In the genomic region with DNA sequence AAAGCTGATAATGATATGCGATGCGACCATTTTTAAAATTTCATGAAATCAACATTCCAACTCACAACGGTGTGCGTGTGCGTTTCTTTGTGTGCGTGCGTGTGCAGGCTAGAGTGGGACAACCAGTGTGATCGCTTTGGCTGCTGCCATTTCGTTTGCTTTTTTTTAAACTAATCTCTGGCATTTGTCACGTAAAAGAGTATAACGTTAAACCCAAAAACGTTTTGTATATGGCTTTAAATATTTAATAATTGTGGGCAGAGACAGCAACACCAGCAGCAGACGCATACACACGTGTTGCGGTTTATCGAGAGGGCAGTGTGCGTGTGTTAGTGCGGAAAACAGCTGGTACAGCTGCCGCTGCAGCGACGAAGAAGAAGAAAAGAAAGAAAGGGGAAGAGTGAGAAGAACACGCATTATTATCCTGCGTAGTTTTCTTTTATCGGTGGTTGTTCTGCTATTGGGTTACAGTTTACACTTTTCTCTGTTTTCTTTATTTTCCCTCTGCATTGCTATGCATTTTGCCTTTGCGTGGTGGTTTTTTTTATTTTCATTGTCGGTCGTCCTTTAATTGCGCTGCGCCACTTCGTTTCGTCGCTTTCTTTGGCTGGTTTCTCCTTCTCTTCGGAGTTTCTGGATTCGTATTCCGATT, we compare ENCODE assay signal across 6 fruit fly cellular contexts.
A peak's percentile ranks its signal among the peaks of the same experiment; 100 is the strongest.
TF ChIP-seq lines count a peak whose summit lies in the region.

No protein-coding gene starts in this region.

- TF ChIP-seq CTCF in whole organism, embryonic (GFP tag; optimal IDR thresholded peaks at IDR 0.05; lab: Kevin White, UChicago), result no peak

TF ChIP-seq in whole organism, 6 proteins besides CTCF, POLR2A, EP300 and RAD21:
- TF ChIP-seq pan (optimal IDR thresholded peaks at IDR 0.05; lab: Kevin White, UChicago) (no peak), CG8478 (optimal IDR thresholded peaks at IDR 0.05; lab: Kevin White, UChicago) (peak; percentile 79)

TF ChIP-seq in whole organism, adult, 20 proteins besides CTCF, POLR2A, EP300 and RAD21 (continues in another document):
- TF ChIP-seq CG33017 (tag; optimal IDR thresholded peaks at IDR 0.05; lab: Kevin White, UChicago) (no peak), CG12768 (GFP tag; optimal IDR thresholded peaks at IDR 0.05; lab: Kevin White, UChicago) (no peak), Clk (GFP tag; optimal IDR thresholded peaks at IDR 0.05; lab: Kevin White, UChicago) (no peak), pad (GFP tag; optimal IDR thresholded peaks at IDR 0.05; lab: Kevin White, UChicago) (peak; percentile 68), CG5204 (GFP tag; optimal IDR thresholded peaks at IDR 0.05; lab: Kevin White, UChicago) (no peak), kay (GFP tag; lab: Kevin White, UChicago; ENCODE audit: borderline replicate concordance) (no peak), cic (GFP tag; optimal IDR thresholded peaks at IDR 0.05; lab: Kevin White, UChicago) (peak; percentile 9), CG7045 (GFP tag; optimal IDR thresholded peaks at IDR 0.05; lab: Kevin White, UChicago) (no peak), Hr96 (GFP tag; optimal IDR thresholded peaks at IDR 0.05; lab: Kevin White, UChicago) (no peak), ovo (GFP tag; optimal IDR thresholded peaks at IDR 0.05; lab: Kevin White, UChicago) (no peak), cnc (optimal IDR thresholded peaks at IDR 0.05; lab: Kevin White, UChicago) (no peak), Mnt (GFP tag; optimal IDR thresholded peaks at IDR 0.05; lab: Kevin White, UChicago) (peak; percentile 91), CG7101 (tag; optimal IDR thresholded peaks at IDR 0.05; lab: Kevin White, UChicago) (peak; percentile 14), CG14711 (tag; optimal IDR thresholded peaks at IDR 0.05; lab: Kevin White, UChicago) (no peak), CG11617 (GFP tag; optimal IDR thresholded peaks at IDR 0.05; lab: Kevin White, UChicago) (peak; percentile 52), CG1620 (GFP tag; optimal IDR thresholded peaks at IDR 0.05; lab: Kevin White, UChicago) (no peak), Crg-1 (GFP tag; optimal IDR thresholded peaks at IDR 0.05; lab: Kevin White, UChicago) (no peak)

TF ChIP-seq in whole organism, embryonic, 481 proteins besides CTCF, POLR2A, EP300 and RAD21 (continues in another document):
- TF ChIP-seq sug (tag; optimal IDR thresholded peaks at IDR 0.05; lab: Kevin White, UChicago) (peak; percentile 1), sd (tag; optimal IDR thresholded peaks at IDR 0.05; lab: Kevin White, UChicago) (peak; percentile 99), CG18599 (GFP tag; optimal IDR thresholded peaks at IDR 0.05; lab: Kevin White, UChicago) (no peak), CG13287 (GFP tag; IDR thresholded peaks at IDR 0.05; lab: Robert Waterston, UW; ENCODE audit: partially characterized antibody) (peak; percentile 21; the same call in 1 of the 2 replicates), pum (GFP tag; optimal IDR thresholded peaks at IDR 0.05; lab: Kevin White, UChicago) (no peak), phol (tag; optimal IDR thresholded peaks at IDR 0.05; lab: Kevin White, UChicago) (peak; percentile 58), esg (GFP tag; conservative IDR thresholded peaks at IDR 0.05; lab: Robert Waterston, UW) (no peak), repo (GFP tag; optimal IDR thresholded peaks at IDR 0.05; lab: Kevin White, UChicago) (no peak), so (GFP tag; IDR thresholded peaks at IDR 0.05; lab: Robert Waterston, UW) (peak; percentile 31; the same call in 1 of the 3 replicates), pfk (GFP tag; optimal IDR thresholded peaks at IDR 0.05; lab: Kevin White, UChicago) (peak; percentile 21), Sry-β (GFP tag; optimal IDR thresholded peaks at IDR 0.05; lab: Kevin White, UChicago) (no peak), CG9437 (GFP tag; optimal IDR thresholded peaks at IDR 0.05; lab: Kevin White, UChicago) (peak; percentile 93), pho (GFP tag; optimal IDR thresholded peaks at IDR 0.05; lab: Kevin White, UChicago) (no peak), Dll (GFP tag; IDR thresholded peaks at IDR 0.05; lab: Robert Waterston, UW; ENCODE audit: partially characterized antibody) (0 out of 4 replicates have a peak, but pooled peaks have one; percentile 21), run (tag; optimal IDR thresholded peaks at IDR 0.05; lab: Kevin White, UChicago) (peak; percentile 88)

TF ChIP-seq in whole organism, prepupa, 60 proteins besides CTCF, POLR2A, EP300 and RAD21:
- TF ChIP-seq CG8319 (GFP tag; optimal IDR thresholded peaks at IDR 0.05; lab: Kevin White, UChicago), result no peak
- no peak for TF ChIP-seq fd59A (GFP tag; optimal IDR thresholded peaks at IDR 0.05; lab: Kevin White, UChicago)
- peak; percentile 15 for TF ChIP-seq net (GFP tag; optimal IDR thresholded peaks at IDR 0.05; lab: Kevin White, UChicago)
- peak; percentile 64 for TF ChIP-seq svp (GFP tag; lab: Kevin White, UChicago)
- no peak for TF ChIP-seq Met (GFP tag; optimal IDR thresholded peaks at IDR 0.05; lab: Kevin White, UChicago)
- TF ChIP-seq CG3032 (tag; optimal IDR thresholded peaks at IDR 0.05; lab: Kevin White, UChicago), result no peak
- peak; percentile 47 for TF ChIP-seq fkh (GFP tag; optimal IDR thresholded peaks at IDR 0.05; lab: Kevin White, UChicago)
- TF ChIP-seq CG6163 (GFP tag; IDR thresholded peaks at IDR 0.05; lab: Robert Waterston, UW), result 0 out of 3 replicates have a peak, but pooled peaks have one; percentile 28
- no peak for TF ChIP-seq CG10631 (GFP tag; optimal IDR thresholded peaks at IDR 0.05; lab: Kevin White, UChicago)
- TF ChIP-seq CG6808 (GFP tag; optimal IDR thresholded peaks at IDR 0.05; lab: Kevin White, UChicago), result peak; percentile 15
- TF ChIP-seq ss (GFP tag; optimal IDR thresholded peaks at IDR 0.05; lab: Kevin White, UChicago), result peak; percentile 9 to 49
- peak; percentile 77 for TF ChIP-seq Sox14 (GFP tag; optimal IDR thresholded peaks at IDR 0.05; lab: Kevin White, UChicago)
- peak; percentile 17 for TF ChIP-seq vri (GFP tag; optimal IDR thresholded peaks at IDR 0.05; lab: Kevin White, UChicago)
- TF ChIP-seq Eip78C (GFP tag; lab: Kevin White, UChicago), result peak; percentile 84
- TF ChIP-seq Sox102F (GFP tag; optimal IDR thresholded peaks at IDR 0.05; lab: Kevin White, UChicago), result peak; percentile 1
- peak; percentile 7 for TF ChIP-seq Eip75B (GFP tag; optimal IDR thresholded peaks at IDR 0.05; lab: Kevin White, UChicago)

TF ChIP-seq in whole organism, pupa, 21 proteins besides CTCF, POLR2A, EP300 and RAD21:
- TF ChIP-seq Pif1A (GFP tag; optimal IDR thresholded peaks at IDR 0.05; lab: Kevin White, UChicago) (peak; percentile 1), Pif1B (GFP tag; optimal IDR thresholded peaks at IDR 0.05; lab: Kevin White, UChicago) (peak; percentile 21), D1 (tag; optimal IDR thresholded peaks at IDR 0.05; lab: Kevin White, UChicago) (no peak), EcR (GFP tag; optimal IDR thresholded peaks at IDR 0.05; lab: Kevin White, UChicago) (peak; percentile 33)

TF ChIP-seq in whole organism, wandering third instar larva, 38 proteins besides CTCF, POLR2A, EP300 and RAD21:
- peak; percentile 41 for TF ChIP-seq h (GFP tag; optimal IDR thresholded peaks at IDR 0.05; lab: Kevin White, UChicago)
- TF ChIP-seq Dfd (GFP tag; optimal IDR thresholded peaks at IDR 0.05; lab: Kevin White, UChicago), result no peak
- TF ChIP-seq Hr83 (GFP tag; optimal IDR thresholded peaks at IDR 0.05; lab: Kevin White, UChicago; ENCODE audit: poor library complexity, severe bottlenecking), result peak; percentile 1
- TF ChIP-seq sv (GFP tag; optimal IDR thresholded peaks at IDR 0.05; lab: Kevin White, UChicago), result no peak
- no peak for TF ChIP-seq Abd-B (GFP tag; optimal IDR thresholded peaks at IDR 0.05; lab: Kevin White, UChicago)
- no peak for TF ChIP-seq CG9705 (GFP tag; optimal IDR thresholded peaks at IDR 0.05; lab: Kevin White, UChicago)
- no peak for TF ChIP-seq Sp1 (GFP tag; optimal IDR thresholded peaks at IDR 0.05; lab: Kevin White, UChicago)
- peak; percentile 79 for TF ChIP-seq N (GFP tag; optimal IDR thresholded peaks at IDR 0.05; lab: Kevin White, UChicago)
- no peak for TF ChIP-seq Rel (GFP tag; optimal IDR thresholded peaks at IDR 0.05; lab: Kevin White, UChicago)
- TF ChIP-seq Rel (tag; optimal IDR thresholded peaks at IDR 0.05; lab: Kevin White, UChicago), result peak; percentile 39
- no peak for TF ChIP-seq Mio (GFP tag; optimal IDR thresholded peaks at IDR 0.05; lab: Kevin White, UChicago)
- TF ChIP-seq psq (GFP tag; optimal IDR thresholded peaks at IDR 0.05; lab: Kevin White, UChicago), result peak; percentile 81
- no peak for TF ChIP-seq Hnf4 (GFP tag; optimal IDR thresholded peaks at IDR 0.05; lab: Kevin White, UChicago)
- peak; percentile 7 for TF ChIP-seq Hr78 (GFP tag; optimal IDR thresholded peaks at IDR 0.05; lab: Kevin White, UChicago)
- no peak for TF ChIP-seq Myc (optimal IDR thresholded peaks at IDR 0.05; lab: Kevin White, UChicago)
